Fruit fly (Drosophila melanogaster): ENCODE measurements around the gene TwdlG.

- TF ChIP-seq Blimp-1 (GFP tag; optimal IDR thresholded peaks at IDR 0.05) = no peak
- TF ChIP-seq eyg (GFP tag; optimal IDR thresholded peaks at IDR 0.05) = no peak
- no peak for TF ChIP-seq NK7.1 (GFP tag; optimal IDR thresholded peaks at IDR 0.05)
- no peak for TF ChIP-seq ftz-f1 (GFP tag; optimal IDR thresholded peaks at IDR 0.05)
- TF ChIP-seq CG12219 (GFP tag; optimal IDR thresholded peaks at IDR 0.05) = no peak
- no peak for TF ChIP-seq Mes4 (GFP tag; optimal IDR thresholded peaks at IDR 0.05)
- no peak for TF ChIP-seq kni (GFP tag; optimal IDR thresholded peaks at IDR 0.05)
- no peak for TF ChIP-seq CG15269 (tag; optimal IDR thresholded peaks at IDR 0.05)
- TF ChIP-seq MTF-1 (GFP tag; optimal IDR thresholded peaks at IDR 0.05; ENCODE audit: borderline replicate concordance) = no peak
Measured at dm6 chr3R:4252943-4253342, 1.8 kb upstream of the TwdlG start, which contains the start of gene CG14644.

Measured in whole organism, embryonic.